Worm (Caenorhabditis elegans) whole organism, L1 larva: ENCODE data around the gene fbxb-3.
"Not testable (repeated sequence)": the region's sequence is repeated elsewhere in the genome, so short reads cannot be mapped to it uniquely, and the experiment has no call there.

Experiments used
- C04F5.9 ChIP-seq: sonication (generic microtip); optimal IDR thresholded peaks from 2 replicates; lab custom pipeline; 2016; ENCODE audit warnings: missing genetic modification characterization, missing compliant biosample characterization
- C34B4.2 ChIP-seq: sonication (generic microtip); optimal IDR thresholded peaks from 2 replicates; lab custom pipeline; 2017; ENCODE audit warnings: mild to moderate bottlenecking, missing genetic modification characterization, missing compliant biosample characterization
- Y116A8C.19 ChIP-seq: sonication (generic microtip); optimal IDR thresholded peaks from 2 replicates; lab custom pipeline; 2016; ENCODE audit warnings: missing compliant biosample characterization, missing genetic modification characterization, borderline replicate concordance
- aha-1 ChIP-seq: fragments of 150-350 bp; optimal IDR thresholded peaks from 2 replicates; lab custom pipeline; 2014; ENCODE audit warnings: missing biosample characterization, missing genetic modification characterization
- blmp-1 ChIP-seq: fragments of 150-350 bp; optimal IDR thresholded peaks from 2 replicates; lab custom pipeline; 2014; ENCODE audit warnings: missing biosample characterization, missing genetic modification characterization
- ceh-63 ChIP-seq: fragments of 200-800 bp; sonication (Bioruptor generic); optimal IDR thresholded peaks from 2 replicates; lab custom pipeline; 2018; ENCODE audit warnings: mild to moderate bottlenecking, missing genetic modification characterization, missing compliant biosample characterization
- ceh-8 ChIP-seq: fragments of 200-800 bp; sonication (Bioruptor generic); optimal IDR thresholded peaks from 2 replicates; lab custom pipeline; 2018; ENCODE audit warnings: mild to moderate bottlenecking, missing genetic modification characterization, moderate library complexity, missing compliant biosample characterization
- ces-1 ChIP-seq: fragments of 150-350 bp; optimal IDR thresholded peaks from 2 replicates; lab custom pipeline; 2014; ENCODE audit warnings: missing biosample characterization, missing genetic modification reagents, missing genetic modification characterization
- dpl-1 ChIP-seq, 3 experiments: fragments of 150-350 bp in 2 of 3; sonication (generic microtip) in 1 of 3; optimal IDR thresholded peaks; 2 replicates each; lab custom pipeline; 2014 to 2017; ENCODE audit warnings: missing biosample characterization in 3 of 3, missing genetic modification characterization in 3 of 3, missing genetic modification reagents in 3 of 3
- ets-5 ChIP-seq: fragments of 200-800 bp; sonication (Bioruptor generic); IDR thresholded peaks from 2 replicates; pipeline ENCODE4 v1.3.6; 2022; ENCODE audit warnings: missing genetic modification characterization, missing compliant biosample characterization
- fkh-8 ChIP-seq: sonication (generic microtip); optimal IDR thresholded peaks from 2 replicates; lab custom pipeline; 2016; ENCODE audit warnings: mild to moderate bottlenecking, missing genetic modification characterization, missing compliant biosample characterization
- fos-1 ChIP-seq: fragments of 150-350 bp; optimal IDR thresholded peaks from 2 replicates; lab custom pipeline; 2014; ENCODE audit warnings: missing biosample characterization, missing genetic modification characterization
- hlh-17 ChIP-seq: fragments of 200-800 bp; sonication (Bioruptor generic); optimal IDR thresholded peaks from 2 replicates; lab custom pipeline; 2018; ENCODE audit warnings: missing genetic modification characterization, mild to moderate bottlenecking, missing compliant biosample characterization, moderate library complexity, borderline replicate concordance
- hlh-4 ChIP-seq: sonication (generic microtip); optimal IDR thresholded peaks from 2 replicates; lab custom pipeline; 2016; ENCODE audit warnings: mild to moderate bottlenecking, missing genetic modification characterization, missing compliant biosample characterization
- isw-1 ChIP-seq: fragments of 200-800 bp; sonication (Bioruptor generic); IDR thresholded peaks from 2 replicates; pipeline ENCODE4 v1.3.6; 2022; ENCODE audit warnings: missing genetic modification characterization, missing compliant biosample characterization
- jun-1 ChIP-seq: fragments of 150-350 bp; optimal IDR thresholded peaks from 2 replicates; lab custom pipeline; 2014; ENCODE audit warnings: missing biosample characterization, missing genetic modification reagents, missing genetic modification characterization
- lin-14 ChIP-seq: fragments of 200-800 bp; sonication (Bioruptor generic); optimal IDR thresholded peaks from 2 replicates; lab custom pipeline; 2018; ENCODE audit warnings: mild to moderate bottlenecking, missing genetic modification characterization, moderate library complexity, missing compliant biosample characterization
- lin-35 ChIP-seq, 2 experiments: fragments of 150-350 bp; optimal IDR thresholded peaks; 2 replicates each; lab custom pipeline; 2014; ENCODE audit warnings: missing biosample characterization in 2 of 2, missing genetic modification characterization in 2 of 2, missing genetic modification reagents in 2 of 2
- lin-39 ChIP-seq: fragments of 150-350 bp; optimal IDR thresholded peaks from 2 replicates; lab custom pipeline; 2014; ENCODE audit warnings: missing biosample characterization, missing genetic modification reagents, missing genetic modification characterization
- mep-1 ChIP-seq: fragments of 150-350 bp; optimal IDR thresholded peaks from 2 replicates; lab custom pipeline; 2014; ENCODE audit warnings: missing biosample characterization, missing genetic modification characterization
- nhr-20 ChIP-seq: sonication (generic microtip); optimal IDR thresholded peaks from 2 replicates; lab custom pipeline; 2016; ENCODE audit warnings: mild to moderate bottlenecking, missing genetic modification characterization, missing compliant biosample characterization
- nhr-28 ChIP-seq: fragments of 150-350 bp; optimal IDR thresholded peaks from 2 replicates; lab custom pipeline; 2014; ENCODE audit warnings: missing biosample characterization, missing genetic modification characterization
- nhr-76 ChIP-seq: sonication (generic microtip); optimal IDR thresholded peaks from 2 replicates; lab custom pipeline; 2017; ENCODE audit warnings: missing biosample characterization, missing genetic modification characterization
- nhr-77 ChIP-seq: fragments of 150-350 bp; optimal IDR thresholded peaks from 2 replicates; lab custom pipeline; 2014; ENCODE audit warnings: missing biosample characterization, missing genetic modification characterization
- nhr-84 ChIP-seq: sonication (generic microtip); optimal IDR thresholded peaks from 2 replicates; lab custom pipeline; 2017; ENCODE audit warnings: missing biosample characterization, missing genetic modification characterization
- pag-3 ChIP-seq: sonication (generic microtip); optimal IDR thresholded peaks from 2 replicates; lab custom pipeline; 2017; ENCODE audit warnings: missing genetic modification characterization, mild to moderate bottlenecking, missing compliant biosample characterization, antibody characterized with exemption, borderline replicate concordance; ENCODE audit not compliant: insufficient read depth
- sox-4 ChIP-seq: sonication (generic microtip); optimal IDR thresholded peaks from 2 replicates; lab custom pipeline; 2016; ENCODE audit warnings: missing genetic modification characterization, missing compliant biosample characterization
- sup-37 ChIP-seq: fragments of 200-800 bp; sonication (Bioruptor generic); optimal IDR thresholded peaks from 2 replicates; lab custom pipeline; 2018; ENCODE audit warnings: mild to moderate bottlenecking, missing genetic modification characterization, missing compliant biosample characterization
- tbx-2 ChIP-seq: sonication (generic microtip); optimal IDR thresholded peaks from 2 replicates; lab custom pipeline; 2016; ENCODE audit warnings: missing genetic modification characterization, missing compliant biosample characterization
- tlp-1 ChIP-seq: fragments of 150-350 bp; optimal IDR thresholded peaks from 2 replicates; lab custom pipeline; 2014; ENCODE audit warnings: missing biosample characterization, missing genetic modification characterization
- unc-130 ChIP-seq: fragments of 150-350 bp; optimal IDR thresholded peaks from 2 replicates; lab custom pipeline; 2017; ENCODE audit warnings: missing biosample characterization, missing genetic modification characterization, inconsistent platforms
- unc-98 ChIP-seq: fragments of 200-800 bp; sonication (Bioruptor generic); IDR thresholded peaks from 2 replicates; pipeline ENCODE4 v1.3.6; 2022; ENCODE audit warnings: missing genetic modification characterization, missing compliant biosample characterization
- zip-4 ChIP-seq: fragments of 200-800 bp; sonication (Bioruptor generic); optimal IDR thresholded peaks from 2 replicates; lab custom pipeline; 2018; ENCODE audit warnings: mild to moderate bottlenecking, missing genetic modification characterization, moderate library complexity, missing compliant biosample characterization

fbxb-3 gene

DNA sequence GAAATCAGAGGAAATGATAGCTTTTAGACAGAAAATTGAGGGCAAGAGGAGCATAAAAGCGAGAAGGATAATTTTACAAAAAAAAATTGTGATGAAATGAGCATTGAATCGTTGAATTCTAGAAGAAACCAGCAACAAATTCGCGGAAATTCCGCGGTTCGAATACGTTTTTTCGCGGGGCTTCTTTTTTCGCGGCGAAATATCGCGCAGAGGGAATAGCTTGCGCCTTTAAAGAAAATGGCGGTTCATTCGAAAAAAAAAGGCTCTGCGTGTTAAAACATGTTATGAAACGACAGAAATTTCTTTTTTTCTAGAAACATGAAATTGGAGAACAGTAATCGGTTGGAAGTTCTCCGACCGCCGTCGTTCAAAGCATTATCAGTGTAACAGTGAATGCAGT lies 16.3 kb upstream of the fbxb-3 start (continued):
- peak; percentile 10 for TF ChIP-seq fos-1 (tag; lab: Kevin White, UChicago)
- no peak for TF ChIP-seq ceh-63 (GFP tag; lab: Kevin White, UChicago)
- TF ChIP-seq sup-37 (GFP tag; lab: Kevin White, UChicago), result no peak
- TF ChIP-seq nhr-76 (tag; lab: Kevin White, UChicago), result no peak
- no peak for TF ChIP-seq unc-98 (GFP tag; lab: Robert Waterston, UW)
- no peak for TF ChIP-seq unc-130 (tag; lab: Kevin White, UChicago)
- peak; percentile 46; the same call in 1 of the 2 replicates for TF ChIP-seq isw-1
- TF ChIP-seq ces-1 (GFP tag; lab: Kevin White, UChicago), result no peak

ce11 chrIV:11828012-11828411 lies 10.7 kb upstream of the fbxb-3 start, which contains the start of gene M117.6:
Gene M117.6 (minus strand): TSS chrIV:11828112.
- not testable (repeated sequence) for TF ChIP-seq ceh-8 (GFP tag; lab: Kevin White, UChicago); pag-3 (tag; lab: Kevin White, UChicago); tlp-1 (tag; lab: Kevin White, UChicago)

ce11 chrIV:11833456-11833855 lies 5.3 kb upstream of the fbxb-3 start, which contains the start of gene M117.4:
Gene M117.4 (minus strand): TSS chrIV:11833556.
- TF ChIP-seq dpl-1 (GFP tag; optimal IDR thresholded peaks at IDR 0.05; lab: Kevin White, UChicago) (no peak), mep-1 (tag; lab: Kevin White, UChicago) (no peak), lin-39 (tag; lab: Kevin White, UChicago) (no peak), zip-4 (no peak), nhr-76 (tag; lab: Kevin White, UChicago) (no peak), fos-1 (tag; lab: Kevin White, UChicago) (no peak), nhr-84 (tag; lab: Kevin White, UChicago) (no peak)

- TF ChIP-seq lin-35 (GFP tag; optimal IDR thresholded peaks at IDR 0.05; lab: Kevin White, UChicago), result no peak
- peak; percentile 7 for TF ChIP-seq fkh-8 (tag; lab: Kevin White, UChicago)
Measured at ce11 chrIV:11842121-11842520, 3.4 kb downstream of the fbxb-3 start, which contains the start of gene F38H4.3. Gene F38H4.3 (plus strand): TSS chrIV:11842421.

- TF ChIP-seq nhr-77 (tag; lab: Kevin White, UChicago) (no peak), tlp-1 (tag; lab: Kevin White, UChicago) (no peak), blmp-1 (tag; lab: Kevin White, UChicago) (no peak), sox-4 (tag; lab: Kevin White, UChicago) (no peak), hlh-4 (tag; lab: Kevin White, UChicago) (no peak), jun-1 (no peak), hlh-17 (GFP tag; lab: Kevin White, UChicago) (no peak), C04F5.9 (no peak), nhr-20 (tag; lab: Kevin White, UChicago) (no peak), lin-14 (GFP tag; lab: Kevin White, UChicago) (no peak), Y116A8C.19 (no peak)
Measured at ce11 chrIV:11847771-11848312, 9.1 kb downstream of the fbxb-3 start, which contains the start of the genes F38H4.6 and F38H4.4. Gene F38H4.6 (minus strand): TSS chrIV:11847871. Gene F38H4.4 (plus strand): TSS chrIV:11848262.

DNA sequence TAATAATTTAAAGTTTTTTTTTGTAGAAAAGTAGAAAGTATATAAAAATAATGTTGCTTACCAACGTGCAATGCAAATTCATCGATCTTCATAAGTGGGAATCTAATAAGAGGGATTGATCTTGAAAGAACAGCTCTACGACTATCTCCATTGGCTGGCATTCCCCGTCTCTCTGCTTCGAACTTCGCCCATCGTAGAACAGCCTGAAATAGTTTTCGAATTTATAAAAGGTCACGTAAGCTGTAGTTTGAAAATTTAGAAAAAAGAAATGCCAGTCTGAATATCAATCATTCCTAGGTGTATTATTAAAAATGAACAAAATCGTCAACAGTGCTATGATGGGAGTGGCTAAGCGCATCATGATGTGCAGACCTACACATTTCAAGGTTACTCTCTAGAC lies 13.1 kb downstream of the fbxb-3 start, which contains the start of gene F38H4.5:
F38H4.5 (plus strand) TSS at position 301 of the 400 bp plus-strand sequence.
- TF ChIP-seq ets-5 (GFP tag; lab: Robert Waterston, UW) (no peak), hlh-17 (GFP tag; lab: Kevin White, UChicago) (no peak), tbx-2 (tag; lab: Kevin White, UChicago) (no peak), nhr-28 (tag; lab: Kevin White, UChicago) (no peak), aha-1 (no peak), C34B4.2 (tag; lab: Kevin White, UChicago) (no peak)
